Worm (Caenorhabditis elegans) whole organism, L1 larva: ENCODE data around the gene lrpc-1.

Experiments
- C04F5.9 ChIP-seq: sonication (generic microtip); optimal IDR thresholded peaks from 2 replicates; lab custom pipeline; 2016; ENCODE audit warnings: missing genetic modification characterization, missing compliant biosample characterization
- F16B12.6 ChIP-seq: fragments of 150-350 bp; optimal IDR thresholded peaks from 2 replicates; lab custom pipeline; 2014; ENCODE audit warnings: missing biosample characterization, missing genetic modification characterization
- Y116A8C.19 ChIP-seq: sonication (generic microtip); optimal IDR thresholded peaks from 2 replicates; lab custom pipeline; 2016; ENCODE audit warnings: missing compliant biosample characterization, missing genetic modification characterization, borderline replicate concordance
- aha-1 ChIP-seq: fragments of 150-350 bp; optimal IDR thresholded peaks from 2 replicates; lab custom pipeline; 2014; ENCODE audit warnings: missing biosample characterization, missing genetic modification characterization
- blmp-1 ChIP-seq: fragments of 150-350 bp; optimal IDR thresholded peaks from 2 replicates; lab custom pipeline; 2014; ENCODE audit warnings: missing biosample characterization, missing genetic modification characterization
- ceh-63 ChIP-seq: fragments of 200-800 bp; sonication (Bioruptor generic); optimal IDR thresholded peaks from 2 replicates; lab custom pipeline; 2018; ENCODE audit warnings: mild to moderate bottlenecking, missing genetic modification characterization, missing compliant biosample characterization
- ceh-88 ChIP-seq: fragments of 200-800 bp; sonication (Bioruptor generic); IDR thresholded peaks from 2 replicates; pipeline ENCODE4 v1.3.6; 2022; ENCODE audit warnings: missing genetic modification characterization, missing compliant biosample characterization
- ceh-90 ChIP-seq: sonication (generic microtip); optimal IDR thresholded peaks from 2 replicates; lab custom pipeline; 2016; ENCODE audit warnings: missing genetic modification characterization, missing compliant biosample characterization
- ces-1 ChIP-seq: fragments of 150-350 bp; optimal IDR thresholded peaks from 2 replicates; lab custom pipeline; 2014; ENCODE audit warnings: missing biosample characterization, missing genetic modification reagents, missing genetic modification characterization
- dpl-1 ChIP-seq, 3 experiments: fragments of 150-350 bp in 2 of 3; sonication (generic microtip) in 1 of 3; optimal IDR thresholded peaks; 2 replicates each; lab custom pipeline; 2014 to 2017; ENCODE audit warnings: missing biosample characterization in 3 of 3, missing genetic modification characterization in 3 of 3, missing genetic modification reagents in 3 of 3
- efl-1 ChIP-seq, 4 experiments: fragments of 150-350 bp; optimal IDR thresholded peaks in 3 of 4; peaks in 1 of 4; 1 replicate in 1 of 4; 2 replicates in 3 of 4; lab custom pipeline; 2014; ENCODE audit warnings: missing biosample characterization in 2 of 4, missing genetic modification characterization in 2 of 4, missing genetic modification reagents in 2 of 4
- ets-5 ChIP-seq: fragments of 200-800 bp; sonication (Bioruptor generic); IDR thresholded peaks from 2 replicates; pipeline ENCODE4 v1.3.6; 2022; ENCODE audit warnings: missing genetic modification characterization, missing compliant biosample characterization
- fkh-10 ChIP-seq: sonication (generic microtip); optimal IDR thresholded peaks from 2 replicates; lab custom pipeline; 2017; ENCODE audit warnings: missing biosample characterization, missing genetic modification reagents, missing genetic modification characterization
- fkh-4 ChIP-seq: sonication (generic microtip); optimal IDR thresholded peaks from 2 replicates; lab custom pipeline; 2016; ENCODE audit warnings: missing compliant biosample characterization, missing genetic modification characterization, borderline replicate concordance
- fos-1 ChIP-seq: fragments of 150-350 bp; optimal IDR thresholded peaks from 2 replicates; lab custom pipeline; 2014; ENCODE audit warnings: missing biosample characterization, missing genetic modification characterization
- lin-35 ChIP-seq, 2 experiments: fragments of 150-350 bp; optimal IDR thresholded peaks; 2 replicates each; lab custom pipeline; 2014; ENCODE audit warnings: missing biosample characterization in 2 of 2, missing genetic modification characterization in 2 of 2, missing genetic modification reagents in 2 of 2
- lsy-2 ChIP-seq, 2 experiments: fragments of 150-350 bp; optimal IDR thresholded peaks; 2 replicates each; lab custom pipeline; 2014; ENCODE audit warnings: missing biosample characterization in 2 of 2, missing genetic modification characterization in 2 of 2
- mab-9 ChIP-seq: fragments of 200-800 bp; sonication (Bioruptor generic); IDR thresholded peaks from 2 replicates; pipeline ENCODE4 v1.3.6; 2022; ENCODE audit warnings: missing genetic modification reagents, missing genetic modification characterization, missing compliant biosample characterization
- mdl-1 ChIP-seq, 2 experiments: fragments of 150-350 bp; optimal IDR thresholded peaks; 2 replicates each; lab custom pipeline; 2014 to 2017; ENCODE audit warnings: missing biosample characterization in 2 of 2, missing genetic modification characterization in 2 of 2, inconsistent platforms in 1 of 2
- mep-1 ChIP-seq: fragments of 150-350 bp; optimal IDR thresholded peaks from 2 replicates; lab custom pipeline; 2014; ENCODE audit warnings: missing biosample characterization, missing genetic modification characterization
- nhr-28 ChIP-seq: fragments of 150-350 bp; optimal IDR thresholded peaks from 2 replicates; lab custom pipeline; 2014; ENCODE audit warnings: missing biosample characterization, missing genetic modification characterization
- nhr-47 ChIP-seq: sonication (generic microtip); optimal IDR thresholded peaks from 2 replicates; lab custom pipeline; 2016; ENCODE audit warnings: mild to moderate bottlenecking, missing genetic modification characterization, moderate library complexity, missing compliant biosample characterization
- nhr-71 ChIP-seq: sonication (generic microtip); optimal IDR thresholded peaks from 2 replicates; lab custom pipeline; 2016; ENCODE audit warnings: mild to moderate bottlenecking, missing genetic modification characterization, moderate library complexity, missing compliant biosample characterization
- nhr-76 ChIP-seq: sonication (generic microtip); optimal IDR thresholded peaks from 2 replicates; lab custom pipeline; 2017; ENCODE audit warnings: missing biosample characterization, missing genetic modification characterization
- nhr-85 ChIP-seq: sonication (generic microtip); peaks from one replicate; lab custom pipeline; 2016; ENCODE audit warnings: missing genetic modification characterization, inconsistent platforms, missing compliant biosample characterization
- nhr-90 ChIP-seq: sonication (generic microtip); optimal IDR thresholded peaks from 2 replicates; lab custom pipeline; 2016; ENCODE audit warnings: mild to moderate bottlenecking, missing genetic modification characterization, missing compliant biosample characterization; ENCODE audit not compliant: poor library complexity
- pax-3 ChIP-seq: fragments of 200-800 bp; sonication (Bioruptor generic); optimal IDR thresholded peaks from 2 replicates; lab custom pipeline; 2018; ENCODE audit warnings: mild to moderate bottlenecking, missing genetic modification characterization, moderate library complexity, missing compliant biosample characterization
- pqm-1 ChIP-seq: sonication (generic microtip); optimal IDR thresholded peaks from 3 replicates; lab custom pipeline; 2017; ENCODE audit warnings: missing biosample characterization, missing genetic modification characterization
- rnt-1 ChIP-seq: sonication (generic microtip); optimal IDR thresholded peaks from 2 replicates; lab custom pipeline; 2016; ENCODE audit warnings: mild to moderate bottlenecking, missing genetic modification characterization, moderate library complexity, missing compliant biosample characterization
- sptf-1 ChIP-seq: fragments of 150-350 bp; optimal IDR thresholded peaks from 2 replicates; lab custom pipeline; 2014; ENCODE audit warnings: missing biosample characterization, missing genetic modification characterization
- tbx-2 ChIP-seq: sonication (generic microtip); optimal IDR thresholded peaks from 2 replicates; lab custom pipeline; 2016; ENCODE audit warnings: missing genetic modification characterization, missing compliant biosample characterization
- unc-130 ChIP-seq: fragments of 150-350 bp; optimal IDR thresholded peaks from 2 replicates; lab custom pipeline; 2017; ENCODE audit warnings: missing biosample characterization, missing genetic modification characterization, inconsistent platforms
- unc-62 ChIP-seq: fragments of 150-350 bp; optimal IDR thresholded peaks from 2 replicates; lab custom pipeline; 2014; ENCODE audit warnings: missing biosample characterization, missing genetic modification reagents, missing genetic modification characterization
- zag-1 ChIP-seq: fragments of 150-350 bp; optimal IDR thresholded peaks from 2 replicates; lab custom pipeline; 2014; ENCODE audit warnings: missing biosample characterization, missing genetic modification characterization
- ztf-11 ChIP-seq, 2 experiments: sonication (generic microtip); optimal IDR thresholded peaks; 2 replicates each; lab custom pipeline; 2016 to 2017; ENCODE audit warnings: missing genetic modification characterization in 2 of 2, missing biosample characterization in 1 of 2, missing compliant biosample characterization in 1 of 2
- ztf-4 ChIP-seq: fragments of 150-350 bp; optimal IDR thresholded peaks from 2 replicates; lab custom pipeline; 2014; ENCODE audit warnings: missing biosample characterization, missing genetic modification characterization

Gene lrpc-1

ce11 chrV:5619372-5619771 is 6.4 kb upstream of the lrpc-1 start (continued):
- TF ChIP-seq lsy-2 (tag; optimal IDR thresholded peaks at IDR 0.05; lab: Kevin White, UChicago) (peak in 1 of 2 experiments; percentile 79), unc-62 (GFP tag; lab: Kevin White, UChicago) (no peak), mep-1 (peak; percentile 23), ceh-88 (GFP tag; lab: Robert Waterston, UW) (no peak), fos-1 (no peak), Y116A8C.19 (no peak), mdl-1 (tag; optimal IDR thresholded peaks at IDR 0.05; lab: Kevin White, UChicago) (no peak), nhr-47 (tag; lab: Kevin White, UChicago) (no peak), dpl-1 (GFP tag; optimal IDR thresholded peaks at IDR 0.05; lab: Kevin White, UChicago) (peak in 1 of 3 experiments; percentile 61), ceh-90 (tag; lab: Kevin White, UChicago) (no peak), fkh-10 (GFP tag; lab: Kevin White, UChicago) (no peak), unc-130 (no peak), pax-3 (tag; lab: Kevin White, UChicago) (no peak), ceh-63 (GFP tag; lab: Kevin White, UChicago) (no peak), nhr-76 (tag; lab: Kevin White, UChicago) (no peak), sptf-1 (tag; lab: Kevin White, UChicago) (no peak), nhr-71 (tag; lab: Kevin White, UChicago) (no peak), nhr-90 (tag; lab: Kevin White, UChicago) (no peak), blmp-1 (tag; lab: Kevin White, UChicago) (no peak)

- no peak for TF ChIP-seq lin-35 (GFP tag; optimal IDR thresholded peaks at IDR 0.05; lab: Kevin White, UChicago)
- TF ChIP-seq rnt-1 (tag; lab: Kevin White, UChicago), result no peak
- TF ChIP-seq mdl-1 (tag; optimal IDR thresholded peaks at IDR 0.05; lab: Kevin White, UChicago), result no peak
- TF ChIP-seq efl-1 (optimal IDR thresholded peaks at IDR 0.05; lab: Kevin White, UChicago), result no peak
- peak in 1 of 2 experiments; percentile 83 for TF ChIP-seq efl-1 (GFP tag; optimal IDR thresholded peaks at IDR 0.05 in 1 of 2; lab: Kevin White, UChicago)
Measured at ce11 chrV:5617301-5617700, 4.3 kb upstream of the lrpc-1 start, which contains the start of gene M03E7.2. Gene M03E7.2, plus strand, starts transcription at chrV:5617601.

- TF ChIP-seq aha-1 (tag; lab: Kevin White, UChicago) (no peak), fkh-4 (no peak), pqm-1 (tag; lab: Kevin White, UChicago) (no peak), C04F5.9 (tag; lab: Kevin White, UChicago) (no peak)
Measured at ce11 chrV:5614724-5615123, 1.7 kb upstream of the lrpc-1 start, which contains the start of gene M03E7.3. Gene M03E7.3, plus strand, starts transcription at chrV:5615024.

ce11 chrV:5610186-5610585 is 2.8 kb downstream of the lrpc-1 start:
- no peak for TF ChIP-seq zag-1 (tag; lab: Kevin White, UChicago)
- TF ChIP-seq mab-9 (GFP tag; lab: Robert Waterston, UW), result no peak
- TF ChIP-seq ets-5 (GFP tag; lab: Robert Waterston, UW), result no peak
- TF ChIP-seq ztf-11 (tag; optimal IDR thresholded peaks at IDR 0.05; lab: Kevin White, UChicago), result no peak
- TF ChIP-seq nhr-28, result no peak
- no peak for TF ChIP-seq fkh-4
- TF ChIP-seq aha-1 (tag; lab: Kevin White, UChicago), result no peak
- TF ChIP-seq tbx-2 (tag; lab: Kevin White, UChicago), result no peak
- no peak for TF ChIP-seq ztf-4
- TF ChIP-seq F16B12.6 (tag; lab: Kevin White, UChicago), result no peak
- no peak for TF ChIP-seq ces-1 (GFP tag; lab: Kevin White, UChicago)
- no peak for TF ChIP-seq nhr-85 (tag; lab: Kevin White, UChicago)
- TF ChIP-seq ceh-88 (GFP tag; lab: Robert Waterston, UW), result no peak
